Worm (Caenorhabditis elegans) whole organism, L4 larva: ENCODE measurements around the gene C06E2.5.

Source experiments
- R02D3.7 ChIP-seq: fragments of 150-350 bp; sonication (generic microtip); optimal IDR thresholded peaks from 3 replicates; lab custom pipeline; 2014; ENCODE audit warnings: missing biosample characterization, missing genetic modification characterization
- T26A8.4 ChIP-seq: fragments of 200-800 bp; sonication (Bioruptor generic); IDR thresholded peaks from 2 replicates; pipeline ENCODE4 v1.3.6; 2022; ENCODE audit warnings: missing genetic modification characterization, missing compliant biosample characterization
- Y5F2A.4 ChIP-seq: fragments of 200-800 bp; sonication (Bioruptor generic); optimal IDR thresholded peaks from 2 replicates; lab custom pipeline; 2018; ENCODE audit warnings: mild to moderate bottlenecking, missing genetic modification characterization, missing compliant biosample characterization
- ZK337.2 ChIP-seq: fragments of 200-800 bp; sonication (Bioruptor generic); IDR thresholded peaks from 2 replicates; pipeline ENCODE4 v1.3.6; 2022; ENCODE audit warnings: missing genetic modification reagents, missing genetic modification characterization, missing compliant biosample characterization
- ZK546.5 ChIP-seq, 2 experiments: sonication (generic microtip); optimal IDR thresholded peaks; 2 replicates each; lab custom pipeline; 2017; ENCODE audit warnings: missing biosample characterization in 2 of 2, missing genetic modification characterization in 2 of 2
- aha-1 ChIP-seq: fragments of 150-350 bp; peaks from one replicate; lab custom pipeline; 2014; ENCODE audit warnings: missing biosample characterization, missing genetic modification characterization
- arid-1 ChIP-seq: fragments of 200-800 bp; sonication (Bioruptor generic); conservative IDR thresholded peaks from 2 replicates; pipeline ENCODE4 v1.3.6; 2022; ENCODE audit warnings: missing genetic modification reagents, missing genetic modification characterization, missing compliant biosample characterization
- attf-4 ChIP-seq: sonication (generic microtip); optimal IDR thresholded peaks from 3 replicates; lab custom pipeline; 2017; ENCODE audit warnings: missing biosample characterization, missing genetic modification characterization
- ceh-32 ChIP-seq: sonication (generic microtip); optimal IDR thresholded peaks from 2 replicates; lab custom pipeline; 2016; ENCODE audit warnings: mild to moderate bottlenecking, missing genetic modification characterization, missing compliant biosample characterization; ENCODE audit not compliant: poor library complexity
- ceh-82 ChIP-seq: sonication (generic microtip); optimal IDR thresholded peaks from 2 replicates; lab custom pipeline; 2017; ENCODE audit warnings: missing biosample characterization, missing genetic modification characterization
- cey-2 ChIP-seq: sonication (generic microtip); optimal IDR thresholded peaks from 3 replicates; lab custom pipeline; 2017; ENCODE audit warnings: missing genetic modification characterization, mild to moderate bottlenecking, missing compliant biosample characterization, antibody characterized with exemption, borderline replicate concordance; ENCODE audit not compliant: insufficient read depth
- daf-19 ChIP-seq: fragments of 200-800 bp; sonication (Bioruptor generic); conservative IDR thresholded peaks from 2 replicates; pipeline ENCODE4 v1.3.6; 2022; ENCODE audit warnings: missing genetic modification characterization, missing compliant biosample characterization
- dmd-8 ChIP-seq: fragments of 200-800 bp; sonication (Bioruptor generic); IDR thresholded peaks from 2 replicates; pipeline ENCODE4 v1.3.6; 2022; ENCODE audit warnings: missing genetic modification characterization, missing compliant biosample characterization
- dpl-1 ChIP-seq: fragments of 150-350 bp; optimal IDR thresholded peaks from 2 replicates; lab custom pipeline; 2014; ENCODE audit warnings: missing biosample characterization, missing genetic modification reagents, missing genetic modification characterization
- dve-1 ChIP-seq: sonication (generic microtip); optimal IDR thresholded peaks from 2 replicates; lab custom pipeline; 2017; ENCODE audit warnings: antibody characterized with exemption, mild to moderate bottlenecking, missing genetic modification characterization, missing compliant biosample characterization; ENCODE audit not compliant: insufficient read depth
- egl-43 ChIP-seq: fragments of 200-800 bp; sonication (Bioruptor generic); IDR thresholded peaks from 2 replicates; pipeline ENCODE4 v1.3.6; 2022; ENCODE audit warnings: missing genetic modification reagents, missing genetic modification characterization, missing compliant biosample characterization
- gei-8 ChIP-seq: fragments of 200-800 bp; sonication (Bioruptor generic); optimal IDR thresholded peaks from 2 replicates; lab custom pipeline; 2018; ENCODE audit warnings: mild to moderate bottlenecking, missing genetic modification characterization, missing compliant biosample characterization
- hlh-11 ChIP-seq: fragments of 200-800 bp; sonication (Bioruptor generic); optimal IDR thresholded peaks from 2 replicates; lab custom pipeline; 2018; ENCODE audit warnings: mild to moderate bottlenecking, missing genetic modification characterization, missing compliant biosample characterization
- hlh-30 ChIP-seq: sonication (generic microtip); optimal IDR thresholded peaks from 2 replicates; lab custom pipeline; 2017; ENCODE audit warnings: antibody characterized with exemption, mild to moderate bottlenecking, missing genetic modification characterization, missing compliant biosample characterization; ENCODE audit not compliant: insufficient read depth
- hmg-1.1 ChIP-seq: fragments of 200-800 bp; sonication (Bioruptor generic); IDR thresholded peaks from 2 replicates; pipeline ENCODE4 v1.3.6; 2022; ENCODE audit warnings: missing genetic modification reagents, missing genetic modification characterization, missing compliant biosample characterization
- lim-7 ChIP-seq: fragments of 200-800 bp; sonication (Bioruptor generic); IDR thresholded peaks from 2 replicates; pipeline ENCODE4 v1.3.6; 2022; ENCODE audit warnings: missing genetic modification characterization, missing compliant biosample characterization
- lin-13 ChIP-seq: fragments of 150-350 bp; optimal IDR thresholded peaks from 2 replicates; lab custom pipeline; 2014; ENCODE audit warnings: missing biosample characterization, missing genetic modification reagents, missing genetic modification characterization
- lin-39 ChIP-seq: fragments of 150-350 bp; optimal IDR thresholded peaks from 2 replicates; lab custom pipeline; 2014; ENCODE audit warnings: missing biosample characterization, missing genetic modification reagents, missing genetic modification characterization
- madf-5 ChIP-seq, 2 experiments: fragments of 200-800 bp; sonication (Bioruptor generic); IDR thresholded peaks; 2 replicates each; pipeline ENCODE4 v1.3.6; 2022; ENCODE audit warnings: missing compliant biosample characterization in 2 of 2, missing genetic modification characterization in 2 of 2
- madf-9 ChIP-seq: fragments of 200-800 bp; sonication (Bioruptor generic); conservative IDR thresholded peaks from 2 replicates; pipeline ENCODE4 v1.3.6; 2022; ENCODE audit warnings: missing genetic modification reagents, missing genetic modification characterization, missing compliant biosample characterization
- mxl-2 ChIP-seq: fragments of 200-800 bp; sonication (Bioruptor generic); conservative IDR thresholded peaks from 2 replicates; pipeline ENCODE4 v1.3.6; 2022; ENCODE audit warnings: missing genetic modification reagents, missing genetic modification characterization, missing compliant biosample characterization
- mxl-3 ChIP-seq: fragments of 200-800 bp; sonication (Bioruptor generic); optimal IDR thresholded peaks from 2 replicates; lab custom pipeline; 2018; ENCODE audit warnings: mild to moderate bottlenecking, missing genetic modification characterization, missing compliant biosample characterization
- nhr-102 ChIP-seq: sonication (generic microtip); optimal IDR thresholded peaks from 2 replicates; lab custom pipeline; 2016; ENCODE audit warnings: mild to moderate bottlenecking, missing genetic modification characterization, moderate library complexity, missing compliant biosample characterization
- nhr-237 ChIP-seq: sonication (generic microtip); optimal IDR thresholded peaks from 2 replicates; lab custom pipeline; 2017; ENCODE audit warnings: missing biosample characterization, missing genetic modification characterization
- nhr-25 ChIP-seq: sonication (generic microtip); optimal IDR thresholded peaks from 2 replicates; lab custom pipeline; 2017; ENCODE audit warnings: missing genetic modification characterization, mild to moderate bottlenecking, missing compliant biosample characterization, antibody characterized with exemption, moderate library complexity, borderline replicate concordance; ENCODE audit not compliant: insufficient read depth
- nhr-48 ChIP-seq: sonication (generic microtip); optimal IDR thresholded peaks from 2 replicates; lab custom pipeline; 2016; ENCODE audit warnings: mild to moderate bottlenecking, missing genetic modification characterization, missing compliant biosample characterization
- pha-4 ChIP-seq, 2 experiments: fragments of 150-350 bp in 1 of 2; fragments of 200-800 bp in 1 of 2; sonication (Bioruptor generic) in 1 of 2; IDR thresholded peaks in 1 of 2; optimal IDR thresholded peaks in 1 of 2; 2 replicates each; pipeline versions ENCODE4 v1.3.6 to Lab custom; 2014 to 2022; ENCODE audit warnings: missing genetic modification characterization in 2 of 2, missing genetic modification reagents in 2 of 2, missing biosample characterization in 1 of 2, missing compliant biosample characterization in 1 of 2
- php-3 ChIP-seq: fragments of 200-800 bp; sonication (Bioruptor generic); IDR thresholded peaks from 2 replicates; pipeline ENCODE4 v1.3.6; 2022; ENCODE audit warnings: missing genetic modification reagents, missing genetic modification characterization, missing compliant biosample characterization
- tra-1 ChIP-seq: fragments of 200-800 bp; sonication (Bioruptor generic); IDR thresholded peaks from 2 replicates; pipeline ENCODE4 v1.3.6; 2022; ENCODE audit warnings: missing genetic modification reagents, missing genetic modification characterization, missing compliant biosample characterization
- unc-130 ChIP-seq: sonication (generic microtip); optimal IDR thresholded peaks from 2 replicates; lab custom pipeline; 2016; ENCODE audit warnings: missing genetic modification reagents, missing genetic modification characterization, missing compliant biosample characterization
- vab-7 ChIP-seq: fragments of 200-800 bp; sonication (Bioruptor generic); IDR thresholded peaks from 2 replicates; pipeline ENCODE4 v1.3.6; 2022; ENCODE audit warnings: missing genetic modification reagents, missing genetic modification characterization, missing compliant biosample characterization
- zfp-3 ChIP-seq: fragments of 200-800 bp; sonication (Bioruptor generic); conservative IDR thresholded peaks from 2 replicates; pipeline ENCODE4 v1.3.6; 2022; ENCODE audit warnings: missing genetic modification reagents, missing genetic modification characterization, missing compliant biosample characterization
- zip-2 ChIP-seq: fragments of 150-350 bp; optimal IDR thresholded peaks from 2 replicates; lab custom pipeline; 2014; ENCODE audit warnings: missing biosample characterization, missing genetic modification characterization
- ztf-7 ChIP-seq: fragments of 150-350 bp; optimal IDR thresholded peaks from 2 replicates; lab custom pipeline; 2014; ENCODE audit warnings: missing biosample characterization, missing genetic modification characterization

The C06E2.5 gene

DNA sequence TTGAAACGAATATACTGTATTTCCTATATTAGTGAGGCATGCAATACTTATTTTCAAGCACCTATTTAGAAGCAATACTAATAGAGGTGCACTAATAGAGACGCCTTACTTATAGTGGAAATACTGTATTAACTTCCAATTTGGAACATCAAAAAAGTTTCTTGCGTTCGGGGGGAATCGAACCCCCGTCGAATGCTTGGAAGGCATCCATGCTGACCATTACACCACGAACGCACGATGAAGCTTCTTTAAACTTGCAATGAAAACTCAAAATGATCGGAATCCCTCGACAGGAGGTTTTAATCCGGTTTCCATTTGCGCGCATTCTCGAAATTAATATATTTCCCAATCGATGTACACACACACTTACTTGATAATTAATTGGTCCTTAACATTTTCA lies 19.6 kb downstream of the C06E2.5 start (continued):
- peak; percentile 54; the same call in 1 of the 2 replicates for TF ChIP-seq T26A8.4 (GFP tag; lab: Robert Waterston, UW)
- TF ChIP-seq vab-7 (GFP tag; lab: Robert Waterston, UW), result peak; percentile 70; the same call in 1 of the 2 replicates
- TF ChIP-seq ztf-7, result no peak
- peak; percentile 4 for TF ChIP-seq nhr-48 (tag; lab: Kevin White, UChicago)
- TF ChIP-seq dve-1 (tag; lab: Kevin White, UChicago), result peak; percentile 35
- TF ChIP-seq gei-8 (GFP tag; lab: Kevin White, UChicago), result no peak
- peak; percentile 12 for TF ChIP-seq zip-2 (tag; lab: Kevin White, UChicago)
- TF ChIP-seq ceh-32 (tag; lab: Kevin White, UChicago), result no peak
- no peak for TF ChIP-seq R02D3.7 (tag; lab: Kevin White, UChicago)
- peak; percentile 3 for TF ChIP-seq mxl-3 (GFP tag; lab: Kevin White, UChicago)
- TF ChIP-seq madf-9 (GFP tag; lab: Robert Waterston, UW), result peak; percentile 50; the same call in 1 of the 2 replicates
- peak; percentile 91 for TF ChIP-seq lim-7 (GFP tag; lab: Robert Waterston, UW)
- no peak for TF ChIP-seq mxl-2
- peak; percentile 10 for TF ChIP-seq dpl-1 (GFP tag; lab: Kevin White, UChicago)
- peak; percentile 10 for TF ChIP-seq lin-13
- TF ChIP-seq Y5F2A.4 (GFP tag; lab: Kevin White, UChicago), result no peak
- no peak; the same call in 1 of the 2 replicates for TF ChIP-seq tra-1 (GFP tag; lab: Robert Waterston, UW)
- TF ChIP-seq unc-130 (GFP tag; lab: Kevin White, UChicago), result no peak
- TF ChIP-seq arid-1 (GFP tag; lab: Robert Waterston, UW), result no peak; the same call in none of the 2 replicates
- TF ChIP-seq daf-19 (GFP tag; lab: Robert Waterston, UW), result 0 out of 2 replicates have a peak, but pooled peaks have one; percentile 33
- TF ChIP-seq nhr-237 (tag; lab: Kevin White, UChicago), result no peak
- TF ChIP-seq dmd-8 (GFP tag; lab: Robert Waterston, UW), result 0 out of 2 replicates have a peak, but pooled peaks have one; percentile 57
- TF ChIP-seq ZK337.2 (GFP tag; lab: Robert Waterston, UW), result no peak
- no peak for TF ChIP-seq hlh-11 (tag; lab: Kevin White, UChicago)
- peak; percentile 86 for TF ChIP-seq egl-43 (GFP tag; lab: Robert Waterston, UW)
- TF ChIP-seq nhr-102, result peak; percentile 8
- peak; percentile 15 for TF ChIP-seq hlh-30 (tag; lab: Kevin White, UChicago)
- peak; percentile 79; the same call in 1 of the 2 replicates for TF ChIP-seq pha-4 (GFP tag; IDR thresholded peaks at IDR 0.05; lab: Robert Waterston, UW)
- TF ChIP-seq pha-4 (tag; optimal IDR thresholded peaks at IDR 0.05; lab: Kevin White, UChicago), result no peak
- TF ChIP-seq ZK546.5 (tag; optimal IDR thresholded peaks at IDR 0.05; lab: Kevin White, UChicago), result no peak
- no peak for TF ChIP-seq cey-2 (tag; lab: Kevin White, UChicago)
- TF ChIP-seq madf-5 (GFP tag; IDR thresholded peaks at IDR 0.05; lab: Robert Waterston, UW), result no peak
- TF ChIP-seq ceh-82 (tag; lab: Kevin White, UChicago), result no peak
- no peak for TF ChIP-seq attf-4 (tag; lab: Kevin White, UChicago)
- TF ChIP-seq zfp-3 (GFP tag; lab: Robert Waterston, UW), result no peak
- 0 out of 2 replicates have a peak, but pooled peaks have one; percentile 34 for TF ChIP-seq hmg-1.1 (GFP tag; lab: Robert Waterston, UW)
- TF ChIP-seq lin-39, result no peak
- TF ChIP-seq php-3 (GFP tag; lab: Robert Waterston, UW), result 0 out of 2 replicates have a peak, but pooled peaks have one; percentile 27
- TF ChIP-seq nhr-25 (tag; lab: Kevin White, UChicago), result no peak
- TF ChIP-seq aha-1 (tag; lab: Kevin White, UChicago), result peak; percentile 72
- TF ChIP-seq, all 104 proteins: peak for 26
